Worm (Caenorhabditis elegans) whole organism, early embryonic: ENCODE results near the gene ZK131.11.

Experiments
- B0310.2 ChIP-seq: sonication (generic microtip); optimal IDR thresholded peaks from 2 replicates; lab custom pipeline; 2016; ENCODE audit warnings: mild to moderate bottlenecking, missing genetic modification characterization, missing compliant biosample characterization
- F13C5.2 ChIP-seq: sonication (generic microtip); optimal IDR thresholded peaks from 2 replicates; lab custom pipeline; 2017; ENCODE audit warnings: mild to moderate bottlenecking, missing genetic modification characterization, inconsistent platforms, missing compliant biosample characterization
- aly-1 ChIP-seq: sonication (generic microtip); optimal IDR thresholded peaks from 2 replicates; lab custom pipeline; 2016; ENCODE audit warnings: missing genetic modification characterization, missing compliant biosample characterization
- ama-1 ChIP-seq: fragments of 150-350 bp; optimal IDR thresholded peaks from 2 replicates; lab custom pipeline; 2014
- ceh-13 ChIP-seq: fragments of 200-800 bp; sonication (Bioruptor generic); optimal IDR thresholded peaks from 2 replicates; lab custom pipeline; 2018; ENCODE audit warnings: mild to moderate bottlenecking, missing genetic modification characterization, missing compliant biosample characterization
- ceh-36 ChIP-seq: sonication (generic microtip); optimal IDR thresholded peaks from 2 replicates; lab custom pipeline; 2016; ENCODE audit warnings: missing genetic modification characterization, inconsistent platforms, missing compliant biosample characterization
- ets-7 ChIP-seq: sonication (generic microtip); optimal IDR thresholded peaks from 2 replicates; lab custom pipeline; 2016; ENCODE audit warnings: missing genotype, missing genetic modification characterization, missing compliant biosample characterization
- flt-1 ChIP-seq: fragments of 200-800 bp; sonication (Bioruptor generic); IDR thresholded peaks from 2 replicates; pipeline ENCODE4 v1.3.6; 2022; ENCODE audit warnings: missing genetic modification characterization, missing compliant biosample characterization
- hmbx-1 ChIP-seq: sonication (generic microtip); optimal IDR thresholded peaks from 2 replicates; lab custom pipeline; 2016; ENCODE audit warnings: mild to moderate bottlenecking, missing genetic modification characterization, missing compliant biosample characterization
- hmg-4 ChIP-seq: fragments of 200-800 bp; sonication (Bioruptor generic); optimal IDR thresholded peaks from 2 replicates; lab custom pipeline; 2018; ENCODE audit warnings: mild to moderate bottlenecking, missing genetic modification characterization, missing compliant biosample characterization
- hnd-1 ChIP-seq: sonication (generic microtip); optimal IDR thresholded peaks from 2 replicates; lab custom pipeline; 2016; ENCODE audit warnings: missing genetic modification characterization, missing compliant biosample characterization
- pes-1 ChIP-seq: fragments of 200-800 bp; sonication (Bioruptor generic); IDR thresholded peaks from 2 replicates; pipeline ENCODE4 v1.3.6; 2022; ENCODE audit warnings: missing genetic modification reagents, missing genetic modification characterization, missing compliant biosample characterization
- scrt-1 ChIP-seq: fragments of 200-800 bp; sonication (Bioruptor generic); IDR thresholded peaks from 2 replicates; pipeline ENCODE4 v1.3.6; 2022; ENCODE audit warnings: missing genetic modification characterization, missing compliant biosample characterization
- sea-1 ChIP-seq: fragments of 200-800 bp; sonication (Bioruptor generic); conservative IDR thresholded peaks from 2 replicates; pipeline ENCODE4 v1.3.6; 2022; ENCODE audit warnings: missing genetic modification characterization, missing compliant biosample characterization
- tbx-11 ChIP-seq: fragments of 200-800 bp; sonication (Bioruptor generic); IDR thresholded peaks from 2 replicates; pipeline ENCODE4 v1.3.6; 2022; ENCODE audit warnings: missing genetic modification characterization, missing compliant biosample characterization
- tbx-37 ChIP-seq: fragments of 200-800 bp; sonication (Bioruptor generic); conservative IDR thresholded peaks from 2 replicates; pipeline ENCODE4 v1.3.6; 2022; ENCODE audit warnings: missing genetic modification reagents, missing genetic modification characterization, missing compliant biosample characterization
- tra-4 ChIP-seq: sonication (generic microtip); optimal IDR thresholded peaks from 2 replicates; lab custom pipeline; 2017; ENCODE audit warnings: missing genetic modification characterization, missing compliant biosample characterization

The ZK131.11 gene

ce11 chrII:13795160-13795559 lies 3.1 kb downstream of the ZK131.11 start:
- TF ChIP-seq sea-1 (no peak), ets-7 (tag; lab: Kevin White, UChicago) (no peak), tbx-37 (GFP tag; lab: Robert Waterston, UW) (no peak), B0310.2 (tag; lab: Kevin White, UChicago) (no peak), flt-1 (GFP tag; lab: Robert Waterston, UW) (no peak), ama-1 (lab: Kevin White, UChicago) (no peak), F13C5.2 (tag; lab: Kevin White, UChicago) (no peak), tbx-11 (no peak), aly-1 (tag; lab: Kevin White, UChicago) (no peak)

DNA sequence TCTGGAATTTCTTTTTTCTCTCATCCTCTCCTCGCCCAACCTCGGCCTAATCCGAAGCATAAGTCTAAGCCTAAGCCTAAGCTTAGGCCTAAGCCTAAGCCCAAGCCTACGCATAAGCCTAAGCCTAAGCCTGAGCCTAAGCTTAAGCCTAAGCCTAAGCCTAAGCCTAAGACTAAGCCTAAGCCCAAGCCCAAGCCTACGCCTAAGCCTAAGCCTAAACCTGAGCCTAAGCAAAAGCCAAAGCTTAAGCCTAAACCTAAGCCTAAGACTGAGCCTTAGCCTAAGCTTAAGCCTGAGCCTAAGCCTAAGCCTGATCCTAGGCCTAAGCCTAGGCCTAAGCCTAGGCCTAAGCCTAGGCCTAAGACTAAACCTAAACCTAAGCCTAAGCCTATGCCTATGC lies 4.3 kb downstream of the ZK131.11 start:
- TF ChIP-seq ceh-13 (GFP tag; lab: Kevin White, UChicago) (no peak), ceh-36 (tag; lab: Kevin White, UChicago) (peak; percentile 95), aly-1 (tag; lab: Kevin White, UChicago) (no peak), B0310.2 (tag; lab: Kevin White, UChicago) (no peak)

ce11 chrII:13806269-13806668 lies 14.2 kb downstream of the ZK131.11 start:
- no peak for TF ChIP-seq hmg-4
- no peak for TF ChIP-seq F13C5.2 (tag; lab: Kevin White, UChicago)
- no peak for TF ChIP-seq tbx-37 (GFP tag; lab: Robert Waterston, UW)
- no peak for TF ChIP-seq tbx-11
- no peak for TF ChIP-seq pes-1 (GFP tag; lab: Robert Waterston, UW)
- TF ChIP-seq B0310.2 (tag; lab: Kevin White, UChicago), result no peak
- no peak for TF ChIP-seq hmbx-1 (tag; lab: Kevin White, UChicago)
- no peak for TF ChIP-seq sea-1
- no peak for TF ChIP-seq scrt-1 (GFP tag; lab: Robert Waterston, UW)
- no peak for TF ChIP-seq aly-1 (tag; lab: Kevin White, UChicago)
- TF ChIP-seq flt-1 (GFP tag; lab: Robert Waterston, UW), result no peak
- TF ChIP-seq ceh-13 (GFP tag; lab: Kevin White, UChicago), result no peak
- TF ChIP-seq ama-1 (lab: Kevin White, UChicago), result no peak
- TF ChIP-seq ets-7 (tag; lab: Kevin White, UChicago), result no peak
- TF ChIP-seq hnd-1 (tag; lab: Kevin White, UChicago), result no peak
- no peak for TF ChIP-seq ceh-36 (tag; lab: Kevin White, UChicago)
- TF ChIP-seq tra-4 (tag; lab: Kevin White, UChicago), result no peak

DNA sequence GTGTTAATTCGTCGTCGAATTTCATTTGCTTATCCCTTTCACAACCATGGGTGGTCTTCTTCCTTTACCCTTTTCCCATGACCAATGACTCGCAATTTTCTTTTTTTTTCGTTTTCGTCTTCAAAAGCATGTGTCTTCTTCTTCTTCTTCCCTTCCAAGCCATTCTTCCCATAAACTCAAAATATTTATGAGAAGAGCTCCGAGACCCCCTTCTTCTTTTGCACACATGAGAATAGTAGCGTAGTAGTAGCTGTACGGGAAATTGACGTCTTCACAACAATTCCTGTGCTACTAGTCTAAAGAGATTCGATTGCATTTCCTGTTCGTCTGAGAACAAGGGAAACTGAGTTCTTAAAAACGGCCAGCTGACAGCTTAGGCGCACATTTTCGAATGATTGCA lies 20.3 kb downstream of the ZK131.11 start:
- TF ChIP-seq F13C5.2 (tag; lab: Kevin White, UChicago) (no peak), sea-1 (no peak), scrt-1 (GFP tag; lab: Robert Waterston, UW) (no peak), tbx-37 (GFP tag; lab: Robert Waterston, UW) (no peak), ceh-36 (tag; lab: Kevin White, UChicago) (no peak), tbx-11 (no peak), ama-1 (lab: Kevin White, UChicago) (no peak), hmbx-1 (tag; lab: Kevin White, UChicago) (no peak), B0310.2 (tag; lab: Kevin White, UChicago) (no peak), hmg-4 (no peak), flt-1 (GFP tag; lab: Robert Waterston, UW) (no peak), hnd-1 (tag; lab: Kevin White, UChicago) (no peak), aly-1 (tag; lab: Kevin White, UChicago) (no peak), pes-1 (GFP tag; lab: Robert Waterston, UW) (no peak)

DNA sequence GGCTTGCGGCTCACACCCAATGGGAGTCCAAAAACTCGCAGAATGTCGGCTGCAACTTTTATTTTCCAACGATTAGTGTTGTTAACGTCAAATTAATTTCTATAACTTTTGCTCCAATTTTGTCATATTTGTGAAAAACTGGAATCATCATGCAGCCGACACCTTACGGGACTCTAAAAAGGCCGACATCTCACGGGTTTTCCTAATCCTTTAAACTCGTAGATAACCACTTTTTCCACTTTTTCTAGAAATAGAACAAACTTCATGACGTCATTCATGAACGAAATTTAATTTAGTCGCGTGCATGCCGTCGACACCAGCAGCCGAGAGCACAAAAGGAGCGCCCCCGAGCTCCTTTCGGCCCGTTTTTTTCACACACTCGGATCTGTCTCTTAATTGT lies 21.4 kb downstream of the ZK131.11 start:
- no peak for TF ChIP-seq sea-1
- no peak for TF ChIP-seq hmg-4
- no peak for TF ChIP-seq flt-1 (GFP tag; lab: Robert Waterston, UW)
- no peak for TF ChIP-seq tbx-11
- TF ChIP-seq ets-7 (tag; lab: Kevin White, UChicago), result no peak
- TF ChIP-seq ama-1 (lab: Kevin White, UChicago), result no peak
- TF ChIP-seq pes-1 (GFP tag; lab: Robert Waterston, UW), result no peak

DNA sequence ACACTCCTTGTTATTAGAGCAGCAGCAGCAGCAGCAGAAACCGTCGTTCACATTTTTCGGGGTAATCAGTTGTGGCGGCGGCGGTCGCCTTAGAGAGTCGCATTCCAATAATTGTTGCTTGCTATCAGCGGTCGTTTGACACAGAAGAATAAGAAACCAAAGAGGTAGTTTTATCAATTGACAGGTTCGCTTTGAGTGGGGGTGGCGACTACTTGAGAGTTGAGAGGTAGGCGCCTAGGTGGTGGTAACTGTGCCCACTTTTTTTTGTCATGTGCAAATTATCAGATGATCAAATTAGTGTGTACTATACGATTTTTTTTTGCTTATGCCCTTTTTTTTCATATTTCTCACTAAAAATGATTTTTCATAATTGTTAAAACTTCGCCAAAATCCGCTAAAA lies 21.9 kb downstream of the ZK131.11 start:
- no peak for TF ChIP-seq hmbx-1 (tag; lab: Kevin White, UChicago)
- no peak for TF ChIP-seq tbx-11
- no peak for TF ChIP-seq tra-4 (tag; lab: Kevin White, UChicago)
- no peak for TF ChIP-seq ama-1 (lab: Kevin White, UChicago)
- no peak for TF ChIP-seq flt-1 (GFP tag; lab: Robert Waterston, UW)
- TF ChIP-seq ceh-36 (tag; lab: Kevin White, UChicago), result no peak

- TF ChIP-seq B0310.2 (tag; lab: Kevin White, UChicago) (no peak), sea-1 (no peak), ceh-36 (tag; lab: Kevin White, UChicago) (no peak), tbx-37 (GFP tag; lab: Robert Waterston, UW) (no peak), hmg-4 (no peak), tbx-11 (no peak), tra-4 (tag; lab: Kevin White, UChicago) (no peak), scrt-1 (GFP tag; lab: Robert Waterston, UW) (no peak), hmbx-1 (tag; lab: Kevin White, UChicago) (no peak), ceh-13 (GFP tag; lab: Kevin White, UChicago) (no peak), flt-1 (GFP tag; lab: Robert Waterston, UW) (no peak), aly-1 (tag; lab: Kevin White, UChicago) (no peak), ama-1 (lab: Kevin White, UChicago) (no peak)
Measured at ce11 chrII:13815513-13815912, 23.5 kb downstream of the ZK131.11 start.

DNA sequence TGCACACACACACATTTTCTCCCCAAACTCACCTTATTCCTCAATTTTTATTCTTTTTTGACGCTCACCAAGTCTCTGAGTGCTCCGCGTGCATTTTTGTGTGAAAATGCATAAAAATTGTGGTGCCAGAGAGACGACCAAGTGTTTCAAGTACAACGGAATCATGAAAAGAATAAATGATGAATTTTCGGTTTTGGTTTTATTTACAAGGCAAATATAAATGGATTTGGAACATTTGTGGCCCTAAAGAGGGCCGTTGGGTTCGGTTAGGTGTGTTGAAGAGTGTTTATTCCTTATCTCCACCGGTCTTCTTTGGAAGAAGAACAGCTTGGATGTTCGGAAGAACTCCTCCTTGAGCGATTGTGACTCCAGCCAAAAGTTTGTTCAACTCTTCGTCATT lies 25.4 kb downstream of the ZK131.11 start:
- TF ChIP-seq aly-1 (tag; lab: Kevin White, UChicago) (peak; percentile 73), ama-1 (lab: Kevin White, UChicago) (peak; percentile 72), sea-1 (peak; percentile 78; the same call in 1 of the 2 replicates), scrt-1 (GFP tag; lab: Robert Waterston, UW) (0 out of 2 replicates have a peak, but pooled peaks have one; percentile 11), pes-1 (GFP tag; lab: Robert Waterston, UW) (peak; percentile 67)
